Fruit fly (Drosophila melanogaster) whole organism, embryonic: Measurements from ENCODE around the gene CG4424.

Experiments
- Ada2b ChIP-seq: fragments of 200-800 bp; sonication (Bioruptor generic); IDR thresholded peaks from 2 replicates; pipeline ENCODE4 v1.3.6; 2022; ENCODE audit warnings: missing biosample characterization, missing genetic modification characterization
- Atf3 ChIP-seq: fragments of 200-800 bp; sonication (Bioruptor generic); optimal IDR thresholded peaks from 3 replicates; lab custom pipeline; 2016; ENCODE audit warnings: missing biosample characterization, missing genetic modification characterization
- Bdp1 ChIP-seq: fragments of 200-800 bp; sonication (Bioruptor generic); optimal IDR thresholded peaks from 3 replicates; lab custom pipeline; 2016; ENCODE audit warnings: missing biosample characterization, missing genetic modification characterization
- Bgb ChIP-seq: fragments of 200-800 bp; sonication (Bioruptor generic); IDR thresholded peaks from 2 replicates; pipeline ENCODE4 v1.3.6; 2022; ENCODE audit warnings: missing biosample characterization, missing genetic modification characterization; ENCODE audit not compliant: partially characterized antibody
- Blimp-1 ChIP-seq: fragments of 200-800 bp; sonication (Bioruptor generic); optimal IDR thresholded peaks from 3 replicates; lab custom pipeline; 2018; ENCODE audit warnings: missing biosample characterization, missing genetic modification characterization, mild to moderate bottlenecking, moderate library complexity, missing genetic modification reagents
- CG10654 ChIP-seq: fragments of 200-800 bp; sonication (Bioruptor generic); optimal IDR thresholded peaks from 2 replicates; lab custom pipeline; 2016; ENCODE audit warnings: missing biosample characterization, missing genetic modification characterization
- CG11456 ChIP-seq: fragments of 200-800 bp; sonication (Bioruptor generic); IDR thresholded peaks from 3 replicates; pipeline ENCODE4 v1.3.6; 2022; ENCODE audit warnings: missing biosample characterization, missing genetic modification characterization
- CG1233 ChIP-seq: fragments of 200-800 bp; sonication (Bioruptor generic); optimal IDR thresholded peaks from 4 replicates; lab custom pipeline; 2018; ENCODE audit warnings: missing biosample characterization, mild to moderate bottlenecking, missing genetic modification characterization
- CG13123 ChIP-seq: fragments of 200-800 bp; sonication (Bioruptor generic); optimal IDR thresholded peaks from 2 replicates; lab custom pipeline; 2016; ENCODE audit warnings: missing biosample characterization, missing genetic modification characterization
- CG13775 ChIP-seq: fragments of 200-800 bp; sonication (Bioruptor generic); optimal IDR thresholded peaks from 3 replicates; lab custom pipeline; 2017; ENCODE audit warnings: missing biosample characterization, mild to moderate bottlenecking, missing genetic modification characterization
- CG14050 ChIP-seq: fragments of 200-800 bp; sonication (Bioruptor generic); IDR thresholded peaks from 3 replicates; pipeline ENCODE4 v1.3.6; 2022; ENCODE audit warnings: missing biosample characterization, missing genetic modification characterization
- CG14965 ChIP-seq: fragments of 200-800 bp; sonication (Bioruptor generic); optimal IDR thresholded peaks from 2 replicates; lab custom pipeline; 2016; ENCODE audit warnings: missing biosample characterization, missing genetic modification characterization, borderline replicate concordance
- CG1602 ChIP-seq: fragments of 200-800 bp; sonication (Bioruptor generic); optimal IDR thresholded peaks from 3 replicates; lab custom pipeline; 2016; ENCODE audit warnings: missing biosample characterization, missing genetic modification characterization
- CG18262 ChIP-seq: fragments of 200-800 bp; optimal IDR thresholded peaks from 3 replicates; lab custom pipeline; 2019; ENCODE audit warnings: missing biosample characterization, mild to moderate bottlenecking, missing genetic modification characterization, moderate library complexity
- CG2889 ChIP-seq: fragments of 200-800 bp; sonication (Bioruptor generic); IDR thresholded peaks from 3 replicates; pipeline ENCODE4 v1.3.6; 2022; ENCODE audit warnings: missing biosample characterization, missing genetic modification characterization
- CG30403 ChIP-seq: fragments of 200-800 bp; sonication (Bioruptor generic); optimal IDR thresholded peaks from 3 replicates; lab custom pipeline; 2016; ENCODE audit warnings: missing biosample characterization, missing genetic modification characterization
- CG31365 ChIP-seq: fragments of 200-800 bp; sonication (Bioruptor generic); optimal IDR thresholded peaks from 2 replicates; lab custom pipeline; 2018; ENCODE audit warnings: missing biosample characterization, mild to moderate bottlenecking, missing genetic modification characterization
- CG32532 ChIP-seq: fragments of 200-800 bp; sonication (Bioruptor generic); IDR thresholded peaks from 2 replicates; pipeline ENCODE4 v1.3.6; 2022; ENCODE audit warnings: missing biosample characterization, missing genetic modification characterization
- CG3281 ChIP-seq: fragments of 200-800 bp; sonication (Bioruptor generic); optimal IDR thresholded peaks from 3 replicates; lab custom pipeline; 2017; ENCODE audit warnings: missing biosample characterization, mild to moderate bottlenecking, missing genetic modification characterization
- CG4282 ChIP-seq: fragments of 200-800 bp; sonication (Bioruptor generic); optimal IDR thresholded peaks from 2 replicates; lab custom pipeline; 2016; ENCODE audit warnings: missing biosample characterization, missing genetic modification characterization
- CG4707 ChIP-seq: fragments of 200-800 bp; sonication (Bioruptor generic); optimal IDR thresholded peaks from 2 replicates; lab custom pipeline; 2018; ENCODE audit warnings: missing biosample characterization, mild to moderate bottlenecking, missing genetic modification characterization, moderate library complexity
- CG7745 ChIP-seq: fragments of 200-800 bp; sonication (Bioruptor generic); optimal IDR thresholded peaks from 2 replicates; lab custom pipeline; 2018; ENCODE audit warnings: missing biosample characterization, mild to moderate bottlenecking, missing genetic modification characterization, moderate library complexity
- CG8290 ChIP-seq, 3 experiments: fragments of 200-800 bp; sonication (Bioruptor generic); optimal IDR thresholded peaks; 2 replicates each; lab custom pipeline; 2016 to 2019; ENCODE audit warnings: missing biosample characterization in 3 of 3, missing genetic modification characterization in 3 of 3, mild to moderate bottlenecking in 2 of 3, moderate library complexity in 1 of 3
- Chrac-16 ChIP-seq: fragments of 200-800 bp; sonication (Bioruptor generic); optimal IDR thresholded peaks from 3 replicates; lab custom pipeline; 2016; ENCODE audit warnings: missing biosample characterization, missing genetic modification characterization
- D19A ChIP-seq: fragments of 200-800 bp; optimal IDR thresholded peaks from 3 replicates; lab custom pipeline; 2019; ENCODE audit warnings: missing biosample characterization, mild to moderate bottlenecking, missing genetic modification characterization, moderate library complexity
- Drgx ChIP-seq: fragments of 200-800 bp; sonication (Bioruptor generic); IDR thresholded peaks from 2 replicates; pipeline ENCODE4 v1.3.6; 2022; ENCODE audit warnings: missing biosample characterization, missing genetic modification characterization
- H2.0 ChIP-seq: fragments of 200-800 bp; sonication (Bioruptor generic); IDR thresholded peaks from 2 replicates; pipeline ENCODE4 v1.3.6; 2022; ENCODE audit warnings: missing biosample characterization, missing genetic modification characterization
- Hmx ChIP-seq: fragments of 200-800 bp; sonication (Bioruptor generic); optimal IDR thresholded peaks from 2 replicates; lab custom pipeline; 2016; ENCODE audit warnings: missing biosample characterization, missing genetic modification characterization
- Hr51 ChIP-seq, 2 experiments: fragments of 200-800 bp; sonication (Bioruptor generic); optimal IDR thresholded peaks; 2 replicates in 1 of 2; 3 replicates in 1 of 2; lab custom pipeline; 2016 to 2018; ENCODE audit warnings: missing biosample characterization in 2 of 2, missing genetic modification characterization in 2 of 2, mild to moderate bottlenecking in 1 of 2, moderate library complexity in 1 of 2
- Jarid2 ChIP-seq: fragments of 200-800 bp; sonication (Bioruptor generic); optimal IDR thresholded peaks from 3 replicates; lab custom pipeline; 2017; ENCODE audit warnings: mild to moderate bottlenecking, missing biosample characterization, missing genetic modification reagents, missing genetic modification characterization
- Lim3 ChIP-seq: fragments of 200-800 bp; sonication (Bioruptor generic); IDR thresholded peaks from 2 replicates; pipeline ENCODE4 v1.3.6; 2022; ENCODE audit warnings: missing biosample characterization, missing genetic modification characterization
- Scr ChIP-seq: fragments of 200-800 bp; sonication (Bioruptor generic); IDR thresholded peaks from 2 replicates; pipeline ENCODE4 v1.3.6; 2022; ENCODE audit warnings: missing biosample characterization, missing genetic modification characterization; ENCODE audit not compliant: partially characterized antibody
- Side ChIP-seq: fragments of 200-800 bp; sonication (Bioruptor generic); optimal IDR thresholded peaks from 2 replicates; lab custom pipeline; 2016; ENCODE audit warnings: missing biosample characterization, missing genetic modification characterization
- Usf ChIP-seq: fragments of 200-800 bp; sonication (Bioruptor generic); optimal IDR thresholded peaks from 2 replicates; lab custom pipeline; 2017; ENCODE audit warnings: missing genotype, missing biosample characterization, missing genetic modification characterization
- Vsx1 ChIP-seq: fragments of 200-800 bp; sonication (Bioruptor generic); optimal IDR thresholded peaks from 2 replicates; lab custom pipeline; 2017; ENCODE audit warnings: missing biosample characterization, mild to moderate bottlenecking, missing genetic modification characterization, missing genetic modification reagents
- bcd ChIP-seq: fragments of 200-800 bp; sonication (Bioruptor generic); optimal IDR thresholded peaks from 2 replicates; lab custom pipeline; 2017; ENCODE audit warnings: missing biosample characterization, mild to moderate bottlenecking, missing genetic modification characterization
- chm ChIP-seq: fragments of 200-800 bp; sonication (Bioruptor generic); IDR thresholded peaks from 2 replicates; pipeline ENCODE4 v1.3.6; 2022; ENCODE audit warnings: missing biosample characterization, missing genetic modification characterization
- crol ChIP-seq: fragments of 200-800 bp; sonication (Bioruptor generic); IDR thresholded peaks from 2 replicates; pipeline ENCODE4 v1.3.6; 2022; ENCODE audit warnings: missing biosample characterization, missing genetic modification characterization
- da ChIP-seq: fragments of 200-800 bp; sonication (Bioruptor generic); optimal IDR thresholded peaks from 2 replicates; lab custom pipeline; 2016; ENCODE audit warnings: missing biosample characterization, missing genetic modification characterization
- exex ChIP-seq: fragments of 200-800 bp; sonication (Bioruptor generic); optimal IDR thresholded peaks from 4 replicates; lab custom pipeline; 2018; ENCODE audit warnings: missing biosample characterization, mild to moderate bottlenecking, missing genetic modification characterization, moderate library complexity
- fd102C ChIP-seq: fragments of 200-800 bp; sonication (Bioruptor generic); optimal IDR thresholded peaks from 2 replicates; lab custom pipeline; 2018; ENCODE audit warnings: missing biosample characterization, mild to moderate bottlenecking, missing genetic modification characterization, moderate library complexity
- fd3F ChIP-seq: fragments of 200-800 bp; sonication (Bioruptor generic); optimal IDR thresholded peaks from 2 replicates; lab custom pipeline; 2018; ENCODE audit warnings: missing biosample characterization, mild to moderate bottlenecking, missing genetic modification characterization, moderate library complexity
- grau ChIP-seq: fragments of 200-800 bp; optimal IDR thresholded peaks from 3 replicates; lab custom pipeline; 2019; ENCODE audit warnings: missing biosample characterization, mild to moderate bottlenecking, missing genetic modification characterization, moderate library complexity
- grn ChIP-seq: fragments of 200-800 bp; sonication (Bioruptor generic); optimal IDR thresholded peaks from 3 replicates; lab custom pipeline; 2017; ENCODE audit warnings: missing biosample characterization, missing genetic modification characterization
- insv ChIP-seq, 2 experiments: fragments of 200-800 bp; sonication (Bioruptor generic); optimal IDR thresholded peaks; 3 replicates each; lab custom pipeline; 2016 to 2018; ENCODE audit warnings: missing biosample characterization in 2 of 2, missing genetic modification characterization in 2 of 2
- ken ChIP-seq: fragments of 200-800 bp; sonication (Bioruptor generic); IDR thresholded peaks from 3 replicates; pipeline ENCODE4 v1.3.6; 2022; ENCODE audit warnings: missing biosample characterization, missing genetic modification characterization
- salm ChIP-seq: fragments of 200-800 bp; sonication (Bioruptor generic); optimal IDR thresholded peaks from 2 replicates; lab custom pipeline; 2018; ENCODE audit warnings: missing biosample characterization, mild to moderate bottlenecking, missing genetic modification characterization
- sd ChIP-seq: fragments of 200-800 bp; sonication (Bioruptor generic); optimal IDR thresholded peaks from 3 replicates; lab custom pipeline; 2018; ENCODE audit warnings: missing biosample characterization, mild to moderate bottlenecking, missing genetic modification characterization, moderate library complexity
- unpg ChIP-seq: fragments of 200-800 bp; sonication (Bioruptor generic); optimal IDR thresholded peaks from 3 replicates; lab custom pipeline; 2018; ENCODE audit warnings: missing biosample characterization, mild to moderate bottlenecking, missing genetic modification characterization, moderate library complexity
- wor ChIP-seq: fragments of 200-800 bp; sonication (Bioruptor generic); IDR thresholded peaks from 2 replicates; pipeline ENCODE4 v1.3.6; 2022; ENCODE audit warnings: missing biosample characterization, missing genetic modification characterization

CG4424 gene

DNA sequence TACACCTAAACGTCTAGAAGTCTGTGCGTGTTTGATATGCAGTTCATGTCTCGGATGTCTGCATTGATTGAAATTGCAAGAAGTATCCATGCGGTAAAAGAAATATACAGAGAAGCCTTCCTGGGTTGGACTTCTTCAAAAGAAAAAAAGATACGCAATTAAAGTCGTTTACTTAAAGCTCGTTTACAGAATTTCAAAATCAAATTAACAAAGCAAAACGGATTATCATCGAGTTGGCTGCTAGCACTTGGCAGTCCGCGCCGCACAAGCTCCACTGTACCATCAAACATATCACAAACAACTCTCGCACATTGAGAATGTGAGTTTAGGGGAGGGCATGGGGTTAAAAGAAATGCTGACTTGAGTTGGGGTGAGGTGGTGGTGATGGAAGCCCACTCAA, 29.4 kb downstream of the CG4424 start (continued):
- no peak for TF ChIP-seq insv (GFP tag; optimal IDR thresholded peaks at IDR 0.05; lab: Kevin White, UChicago)
- TF ChIP-seq crol (GFP tag; lab: Robert Waterston, UW), result peak; percentile 13; the same call in 1 of the 2 replicates
- TF ChIP-seq Scr, result no peak
- peak; percentile 86 for TF ChIP-seq Blimp-1 (GFP tag; lab: Kevin White, UChicago)
- TF ChIP-seq Jarid2 (GFP tag; lab: Kevin White, UChicago), result peak; percentile 24
- TF ChIP-seq wor (GFP tag; lab: Robert Waterston, UW), result peak; percentile 72
- TF ChIP-seq CG4707 (GFP tag; lab: Kevin White, UChicago), result peak; percentile 54
- TF ChIP-seq Atf3 (GFP tag; lab: Kevin White, UChicago), result peak; percentile 52
- peak; percentile 95 for TF ChIP-seq grau (tag; lab: Kevin White, UChicago)
- no peak for TF ChIP-seq salm
- peak; percentile 85 for TF ChIP-seq chm
- peak; percentile 53 for TF ChIP-seq CG8290 (GFP tag; optimal IDR thresholded peaks at IDR 0.05; lab: Kevin White, UChicago)
- TF ChIP-seq CG8290 (tag; optimal IDR thresholded peaks at IDR 0.05; lab: Kevin White, UChicago), result peak in 1 of 2 experiments; percentile 50
- TF ChIP-seq H2.0 (GFP tag; lab: Robert Waterston, UW), result peak; percentile 86
- TF ChIP-seq CG13775 (GFP tag; lab: Kevin White, UChicago), result peak; percentile 45
- peak; percentile 71 for TF ChIP-seq Chrac-16 (GFP tag; lab: Kevin White, UChicago)
- TF ChIP-seq Bgb (GFP tag; lab: Robert Waterston, UW), result no peak
- peak; percentile 53 for TF ChIP-seq Bdp1 (GFP tag; lab: Kevin White, UChicago)
- no peak for TF ChIP-seq exex (tag; lab: Kevin White, UChicago)
- peak; percentile 20 for TF ChIP-seq CG1233 (GFP tag; lab: Kevin White, UChicago)
- no peak for TF ChIP-seq fd102C
- TF ChIP-seq CG31365 (tag; lab: Kevin White, UChicago), result no peak
- peak; percentile 81 for TF ChIP-seq unpg (GFP tag; lab: Kevin White, UChicago)
- TF ChIP-seq CG11456 (GFP tag; lab: Robert Waterston, UW), result peak; percentile 72
- TF ChIP-seq ken, result peak; percentile 85
- peak; percentile 67; the same call in 1 of the 2 replicates for TF ChIP-seq CG32532 (GFP tag; lab: Robert Waterston, UW)
- no peak for TF ChIP-seq Lim3
- peak; percentile 74 for TF ChIP-seq Side (GFP tag; lab: Kevin White, UChicago)
- peak; percentile 72 for TF ChIP-seq Drgx (GFP tag; lab: Robert Waterston, UW)
- TF ChIP-seq CG7745, result no peak
- TF ChIP-seq Hmx, result no peak
- no peak for TF ChIP-seq CG14965 (GFP tag; lab: Kevin White, UChicago)
- peak; percentile 57 for TF ChIP-seq CG10654
- TF ChIP-seq CG4282 (GFP tag; lab: Kevin White, UChicago), result peak; percentile 7
- peak; percentile 77 for TF ChIP-seq CG30403
- TF ChIP-seq Hr51 (GFP tag; optimal IDR thresholded peaks at IDR 0.05; lab: Kevin White, UChicago), result peak in 1 of 2 experiments; percentile 68
- peak; percentile 46 for TF ChIP-seq CG14050
- TF ChIP-seq CG1602 (GFP tag; lab: Kevin White, UChicago), result peak; percentile 74
- TF ChIP-seq D19A (tag; lab: Kevin White, UChicago), result peak; percentile 65
- TF ChIP-seq CG3281 (GFP tag; lab: Kevin White, UChicago), result peak; percentile 14
- peak; percentile 27 for TF ChIP-seq da
- peak; percentile 45 for TF ChIP-seq Usf (GFP tag; lab: Kevin White, UChicago)
- no peak for TF ChIP-seq CG2889
- peak; percentile 83 for TF ChIP-seq CG18262 (tag; lab: Kevin White, UChicago)
- TF ChIP-seq grn, result no peak
- peak; percentile 67 for TF ChIP-seq Ada2b (GFP tag; lab: Robert Waterston, UW)
- peak; percentile 28 for TF ChIP-seq CG13123 (GFP tag; lab: Kevin White, UChicago)
- peak; percentile 15 for TF ChIP-seq fd3F (GFP tag; lab: Kevin White, UChicago)
- peak; percentile 60 for TF ChIP-seq bcd (GFP tag; lab: Kevin White, UChicago)
- TF ChIP-seq Vsx1, result peak; percentile 21
- no peak for TF ChIP-seq sd (tag; lab: Kevin White, UChicago)
